Worm (Caenorhabditis elegans) whole organism, L3 larva: ENCODE data around the gene C36C9.11.
"Not testable (repeated sequence)": the region's sequence is repeated elsewhere in the genome, so short reads cannot be mapped to it uniquely, and the experiment has no call there.

Experiments
- R02D3.7 ChIP-seq: fragments of 150-350 bp; optimal IDR thresholded peaks from 2 replicates; lab custom pipeline; 2014; ENCODE audit warnings: missing biosample characterization, missing genetic modification characterization
- aly-2 ChIP-seq: fragments of 150-350 bp; optimal IDR thresholded peaks from 2 replicates; lab custom pipeline; 2014; ENCODE audit warnings: missing biosample characterization, missing genetic modification characterization
- ceh-16 ChIP-seq: sonication (generic microtip); optimal IDR thresholded peaks from 2 replicates; lab custom pipeline; 2017; ENCODE audit warnings: missing biosample characterization, missing genetic modification characterization
- ceh-28 ChIP-seq: fragments of 150-350 bp; optimal IDR thresholded peaks from 2 replicates; lab custom pipeline; 2014; ENCODE audit warnings: missing biosample characterization, missing genetic modification reagents, missing genetic modification characterization
- ceh-82 ChIP-seq: fragments of 150-350 bp; optimal IDR thresholded peaks from 2 replicates; lab custom pipeline; 2014; ENCODE audit warnings: missing biosample characterization, missing genetic modification characterization
- ceh-9 ChIP-seq: sonication (generic microtip); optimal IDR thresholded peaks from 2 replicates; lab custom pipeline; 2018; ENCODE audit warnings: missing biosample characterization, missing genetic modification characterization
- daf-12 ChIP-seq: fragments of 150-350 bp; optimal IDR thresholded peaks from 2 replicates; lab custom pipeline; 2014; ENCODE audit warnings: missing biosample characterization, missing genetic modification reagents, missing genetic modification characterization
- egl-27 ChIP-seq: sonication (generic microtip); optimal IDR thresholded peaks from 4 replicates; lab custom pipeline; 2017; ENCODE audit warnings: missing biosample characterization, missing genetic modification reagents, missing genetic modification characterization
- egl-5 ChIP-seq: fragments of 150-350 bp; optimal IDR thresholded peaks from 2 replicates; lab custom pipeline; 2017; ENCODE audit warnings: missing biosample characterization, missing genetic modification reagents, missing genetic modification characterization, inconsistent platforms
- elt-2 ChIP-seq: sonication (generic microtip); optimal IDR thresholded peaks from 2 replicates; lab custom pipeline; 2016; ENCODE audit warnings: missing genetic modification reagents, mild to moderate bottlenecking, missing genetic modification characterization, missing compliant biosample characterization
- elt-3 ChIP-seq, 3 experiments: fragments of 150-350 bp in 1 of 3; sonication (generic microtip) in 2 of 3; optimal IDR thresholded peaks; 2 replicates in 2 of 3; 4 replicates in 1 of 3; lab custom pipeline; 2014 to 2017; ENCODE audit warnings: missing biosample characterization in 3 of 3, missing genetic modification characterization in 3 of 3
- fkh-2 ChIP-seq: fragments of 150-350 bp; optimal IDR thresholded peaks from 2 replicates; lab custom pipeline; 2014; ENCODE audit warnings: missing biosample characterization, missing genetic modification reagents, missing genetic modification characterization
- lin-15B ChIP-seq: fragments of 150-350 bp; optimal IDR thresholded peaks from 2 replicates; lab custom pipeline; 2014; ENCODE audit warnings: missing biosample characterization, missing genetic modification characterization
- lsy-12 ChIP-seq: sonication (generic microtip); optimal IDR thresholded peaks from 2 replicates; lab custom pipeline; 2016; ENCODE audit warnings: mild to moderate bottlenecking, missing genetic modification characterization, missing compliant biosample characterization
- mml-1 ChIP-seq: fragments of 150-350 bp; sonication (generic microtip); optimal IDR thresholded peaks from 3 replicates; lab custom pipeline; 2014; ENCODE audit warnings: missing biosample characterization, missing genetic modification characterization
- nhr-11 ChIP-seq: fragments of 150-350 bp; optimal IDR thresholded peaks from 2 replicates; lab custom pipeline; 2014; ENCODE audit warnings: missing biosample characterization, missing genetic modification characterization
- nhr-12 ChIP-seq: fragments of 150-350 bp; optimal IDR thresholded peaks from 2 replicates; lab custom pipeline; 2014; ENCODE audit warnings: missing biosample characterization, missing genetic modification characterization
- nhr-23 ChIP-seq: fragments of 150-350 bp; optimal IDR thresholded peaks from 2 replicates; lab custom pipeline; 2014; ENCODE audit warnings: missing biosample characterization, missing genetic modification reagents, missing genetic modification characterization
- nhr-25 ChIP-seq: sonication (generic microtip); optimal IDR thresholded peaks from 2 replicates; lab custom pipeline; 2017; ENCODE audit warnings: missing biosample characterization, missing genetic modification characterization
- nhr-28 ChIP-seq: fragments of 150-350 bp; optimal IDR thresholded peaks from 2 replicates; lab custom pipeline; 2014; ENCODE audit warnings: missing biosample characterization, missing genetic modification characterization
- nhr-67 ChIP-seq: fragments of 150-350 bp; optimal IDR thresholded peaks from 2 replicates; lab custom pipeline; 2014; ENCODE audit warnings: missing biosample characterization, missing genetic modification characterization
- nhr-76 ChIP-seq: fragments of 150-350 bp; sonication (generic microtip); optimal IDR thresholded peaks from 5 replicates; lab custom pipeline; 2014; ENCODE audit warnings: missing biosample characterization, missing genetic modification characterization
- nhr-77 ChIP-seq: fragments of 150-350 bp; optimal IDR thresholded peaks from 2 replicates; lab custom pipeline; 2014; ENCODE audit warnings: missing biosample characterization, missing genetic modification characterization
- pha-4 ChIP-seq: fragments of 150-350 bp; optimal IDR thresholded peaks from 2 replicates; lab custom pipeline; 2014; ENCODE audit warnings: missing biosample characterization, missing genetic modification reagents, missing genetic modification characterization
- sea-2 ChIP-seq: fragments of 150-350 bp; sonication (generic microtip); optimal IDR thresholded peaks from 4 replicates; lab custom pipeline; 2014; ENCODE audit warnings: missing biosample characterization, missing genetic modification reagents, missing genetic modification characterization
- skn-1 ChIP-seq: fragments of 150-350 bp; optimal IDR thresholded peaks from 2 replicates; lab custom pipeline; 2014; ENCODE audit warnings: missing biosample characterization, missing genetic modification characterization
- snpc-4 ChIP-seq: fragments of 150-350 bp; optimal IDR thresholded peaks from 2 replicates; lab custom pipeline; 2014; ENCODE audit warnings: missing biosample characterization, missing genetic modification characterization
- tbx-2 ChIP-seq: sonication (generic microtip); optimal IDR thresholded peaks from 2 replicates; lab custom pipeline; 2016; ENCODE audit warnings: mild to moderate bottlenecking, missing genetic modification characterization, missing compliant biosample characterization
- unc-39 ChIP-seq: sonication (generic microtip); optimal IDR thresholded peaks from 4 replicates; lab custom pipeline; 2017; ENCODE audit warnings: missing biosample characterization, missing genetic modification characterization
- unc-62 ChIP-seq: fragments of 150-350 bp; sonication (generic microtip); optimal IDR thresholded peaks from 4 replicates; lab custom pipeline; 2014; ENCODE audit warnings: missing biosample characterization, missing genetic modification reagents, missing genetic modification characterization
- ztf-4 ChIP-seq: fragments of 150-350 bp; optimal IDR thresholded peaks from 2 replicates; lab custom pipeline; 2014; ENCODE audit warnings: missing biosample characterization, missing genetic modification characterization

Gene C36C9.11

DNA sequence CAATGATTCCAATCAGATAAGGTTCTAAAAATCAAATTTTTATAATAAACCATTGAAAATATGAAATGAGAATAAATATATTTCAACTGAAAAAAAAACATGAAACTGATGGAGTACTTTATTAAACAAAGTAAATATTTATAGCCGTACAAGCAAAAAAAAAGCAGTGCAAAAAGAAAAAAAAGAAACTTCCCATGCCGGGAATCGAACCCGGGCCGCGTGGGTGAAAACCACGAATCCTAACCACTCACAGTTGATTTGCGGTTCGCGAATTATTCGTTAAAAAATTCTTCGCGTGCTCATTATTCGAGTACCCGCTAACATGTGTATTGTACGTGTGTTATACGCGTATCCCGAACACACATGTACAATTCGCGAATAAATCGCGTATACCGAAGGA lies 3.7 kb downstream of the C36C9.11 start, which contains the start of gene C36C9.6:
C36C9.6 (minus strand) TSS at position 101 of the 400 bp plus-strand sequence.
- not testable (repeated sequence) for TF ChIP-seq nhr-28, egl-5, ceh-9 (tag; lab: Kevin White, UChicago)

DNA sequence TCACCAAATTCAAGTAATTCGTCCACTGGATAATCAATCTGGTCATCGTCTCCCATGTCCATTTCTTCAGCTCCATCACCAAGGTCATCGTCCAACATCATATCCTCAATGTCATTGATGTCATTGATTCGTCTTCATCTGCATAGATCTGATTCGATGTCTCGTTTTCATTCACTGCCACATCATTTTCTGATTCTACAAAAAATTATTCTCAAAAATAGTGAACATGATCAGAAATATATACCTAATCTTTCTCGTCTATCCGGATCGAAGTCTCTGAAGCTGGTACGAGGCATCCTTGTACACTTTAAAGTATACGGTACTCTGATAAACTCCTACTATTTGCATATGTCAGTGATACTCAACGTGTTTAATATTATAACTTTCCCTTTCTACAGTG lies 9.7 kb downstream of the C36C9.11 start, which contains the start of gene C36C9.4:
C36C9.4 (minus strand) TSS at position 101 of the 400 bp plus-strand sequence.
- not testable (repeated sequence) for TF ChIP-seq nhr-25, mml-1, elt-2 (tag; lab: Kevin White, UChicago)

DNA sequence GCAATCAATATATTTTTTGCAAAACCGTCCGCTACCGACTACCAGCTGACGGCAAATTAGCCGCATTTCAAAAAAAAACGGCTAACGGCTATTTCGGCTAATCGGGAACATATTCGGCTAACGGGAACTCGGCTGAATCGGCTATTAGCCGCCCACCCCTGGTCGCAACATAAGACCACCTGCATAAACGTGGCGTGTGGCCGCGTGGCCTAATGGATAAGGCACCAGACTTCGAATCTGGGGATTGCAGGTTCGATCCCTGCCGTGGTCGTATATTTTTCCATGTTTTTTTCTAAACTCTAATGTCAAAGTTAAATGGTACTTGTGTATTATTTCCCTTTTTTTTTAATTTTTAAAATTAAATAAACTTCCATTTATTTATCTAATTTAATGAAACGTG lies 11.3 kb downstream of the C36C9.11 start:
- TF ChIP-seq unc-39 (tag; lab: Kevin White, UChicago) (no peak), ztf-4 (tag; lab: Kevin White, UChicago) (no peak), fkh-2 (tag; lab: Kevin White, UChicago) (no peak), lsy-12 (tag; lab: Kevin White, UChicago) (no peak), nhr-76 (tag; lab: Kevin White, UChicago) (no peak), nhr-12 (tag; lab: Kevin White, UChicago) (no peak), elt-3 (tag; optimal IDR thresholded peaks at IDR 0.05; lab: Kevin White, UChicago) (no peak), tbx-2 (tag; lab: Kevin White, UChicago) (no peak), egl-27 (tag; lab: Kevin White, UChicago) (no peak), ceh-28 (tag; lab: Kevin White, UChicago) (no peak), skn-1 (tag; lab: Kevin White, UChicago) (no peak)

DNA sequence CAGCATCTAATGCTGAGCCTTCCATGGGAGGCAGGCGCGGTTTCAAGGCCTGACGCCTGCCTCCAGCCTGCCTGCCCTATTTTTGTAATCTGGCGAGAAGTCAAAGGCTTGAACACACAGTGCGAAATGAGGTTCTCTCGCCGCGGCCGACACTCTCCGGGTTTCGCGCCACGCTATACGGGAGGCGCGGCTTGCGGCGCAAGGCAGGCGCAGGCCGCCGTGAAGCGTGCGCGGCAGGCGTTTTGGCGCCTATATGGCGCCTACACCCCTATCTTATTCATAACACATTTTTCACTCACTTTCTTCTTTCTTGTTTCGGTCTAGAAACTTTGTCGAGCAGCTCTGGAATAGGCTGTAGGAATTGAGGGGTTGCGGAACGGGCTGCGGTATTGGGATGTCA lies 15.9 kb downstream of the C36C9.11 start:
- no peak for TF ChIP-seq lin-15B

DNA sequence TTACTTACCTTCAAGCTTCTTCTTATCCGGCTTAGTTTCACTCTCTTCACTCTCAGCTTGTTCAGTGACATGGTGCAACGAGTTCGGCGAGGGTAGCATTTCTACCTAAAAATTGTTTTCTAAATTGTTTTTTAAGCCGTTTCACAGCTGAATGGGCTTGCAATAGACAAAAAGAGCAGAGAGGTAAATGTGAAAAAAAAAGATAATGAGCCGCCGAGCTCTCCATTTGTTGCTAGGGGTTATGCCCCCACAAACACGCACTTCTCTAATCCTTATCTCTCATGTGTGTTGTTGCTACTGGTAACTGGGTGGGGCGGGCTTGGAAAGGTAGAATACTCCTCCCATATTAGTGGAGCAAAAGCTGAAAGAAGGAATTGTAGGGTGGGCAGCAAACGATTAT lies 16.7 kb downstream of the C36C9.11 start, which contains the start of gene C36C9.5:
C36C9.5 (minus strand) TSS at position 101 of the 400 bp plus-strand sequence.
- TF ChIP-seq egl-27 (tag; lab: Kevin White, UChicago) (no peak), egl-5 (tag; lab: Kevin White, UChicago) (no peak), nhr-76 (tag; lab: Kevin White, UChicago) (no peak)

DNA sequence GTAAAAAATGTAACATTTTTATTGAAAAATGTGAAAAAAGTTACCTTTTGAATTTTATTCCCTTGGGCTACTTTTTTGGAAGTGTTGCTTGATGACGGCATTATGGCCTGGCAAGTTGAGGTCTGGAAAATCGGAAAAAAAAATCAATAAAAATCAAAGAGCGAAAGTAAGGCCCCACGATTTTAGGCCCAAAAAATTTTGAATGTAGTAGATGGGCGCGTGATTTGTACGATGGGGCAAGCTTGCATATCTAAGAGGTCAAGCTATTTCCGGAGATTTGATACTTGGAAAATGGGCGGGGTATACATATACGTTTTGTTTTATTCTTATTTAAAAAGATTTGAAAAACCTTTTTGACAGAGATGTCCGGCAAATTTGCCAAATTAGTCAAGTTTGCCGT lies 19.4 kb downstream of the C36C9.11 start, which contains the start of gene F07G6.5:
F07G6.5 (minus strand) TSS at position 101 of the 400 bp plus-strand sequence.
- no peak for TF ChIP-seq snpc-4 (tag; lab: Kevin White, UChicago)
- TF ChIP-seq elt-3 (tag; optimal IDR thresholded peaks at IDR 0.05; lab: Kevin White, UChicago) = no peak
- no peak for TF ChIP-seq unc-62 (GFP tag; lab: Kevin White, UChicago)
- no peak for TF ChIP-seq sea-2 (GFP tag; lab: Kevin White, UChicago)
- TF ChIP-seq nhr-77 (tag; lab: Kevin White, UChicago) = no peak
- no peak for TF ChIP-seq egl-27 (tag; lab: Kevin White, UChicago)
- TF ChIP-seq ceh-16 = no peak
- no peak for TF ChIP-seq aly-2 (tag; lab: Kevin White, UChicago)
- no peak for TF ChIP-seq egl-5 (tag; lab: Kevin White, UChicago)
- TF ChIP-seq, all 47 proteins: peak for 0

DNA sequence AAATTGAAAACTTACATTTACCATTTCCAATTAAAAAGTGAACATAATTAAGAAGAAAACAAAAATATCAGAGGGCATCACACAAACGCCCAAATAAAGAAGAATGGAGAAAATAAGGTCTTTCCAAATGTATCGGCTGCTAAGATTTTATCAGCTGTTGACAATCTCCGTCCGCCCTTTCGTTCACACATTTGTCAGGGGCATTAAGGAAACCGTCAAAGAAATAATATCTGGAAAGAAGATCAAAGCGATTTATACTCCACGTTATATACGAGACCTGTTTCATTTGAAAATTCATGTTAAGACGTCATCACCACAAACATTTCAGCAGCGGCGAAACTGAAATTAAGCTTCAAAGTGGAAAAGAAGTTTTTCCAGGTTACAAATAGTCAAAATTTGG lies 25.4 kb downstream of the C36C9.11 start, which contains the start of gene fbxa-52:
fbxa-52 (minus strand) TSS at position 101 of the 400 bp plus-strand sequence.
- no peak for TF ChIP-seq nhr-12 (tag; lab: Kevin White, UChicago)
- TF ChIP-seq elt-3 (tag; optimal IDR thresholded peaks at IDR 0.05; lab: Kevin White, UChicago) = no peak
- no peak for TF ChIP-seq nhr-25 (tag; lab: Kevin White, UChicago)
- TF ChIP-seq ceh-82 (tag; lab: Kevin White, UChicago) = no peak

DNA sequence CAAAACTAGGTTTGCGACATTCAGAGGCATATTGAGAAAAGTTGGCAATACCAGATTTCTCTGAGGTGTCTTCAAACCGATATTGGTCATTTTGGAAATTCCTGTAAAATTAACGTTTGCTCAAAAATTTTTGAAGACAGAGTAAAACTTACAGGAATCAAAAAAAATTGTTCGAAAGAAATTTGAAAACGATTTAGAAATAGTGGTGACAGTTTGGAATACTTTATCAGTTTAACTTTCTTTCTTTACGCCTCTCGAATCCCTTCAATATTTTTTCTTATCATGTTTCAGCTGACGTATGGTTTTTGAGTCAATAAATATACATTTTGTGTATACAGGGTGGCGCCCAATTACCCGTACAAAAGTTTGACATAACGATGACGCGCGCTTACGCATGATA lies 31.3 kb downstream of the C36C9.11 start, which contains the start of gene fbxa-53:
fbxa-53 (minus strand) TSS at position 101 of the 400 bp plus-strand sequence.
- TF ChIP-seq nhr-11 (no peak), lin-15B (no peak), nhr-12 (tag; lab: Kevin White, UChicago) (no peak), daf-12 (no peak), ceh-16 (no peak), pha-4 (tag; lab: Kevin White, UChicago) (no peak), nhr-67 (tag; lab: Kevin White, UChicago) (no peak), ceh-28 (tag; lab: Kevin White, UChicago) (no peak), R02D3.7 (no peak), nhr-23 (tag; lab: Kevin White, UChicago) (no peak), sea-2 (GFP tag; lab: Kevin White, UChicago) (no peak), nhr-77 (tag; lab: Kevin White, UChicago) (no peak)
